Worm (Caenorhabditis elegans) whole organism, midembryonic: ENCODE results near the gene znf-593.

Source experiments
- T22C8.4 ChIP-seq: fragments of 200-800 bp; sonication (Bioruptor generic); IDR thresholded peaks from 2 replicates; pipeline ENCODE4 v1.3.6; 2022; ENCODE audit warnings: missing genetic modification characterization, missing compliant biosample characterization
- flt-1 ChIP-seq: fragments of 200-800 bp; sonication (Bioruptor generic); IDR thresholded peaks from 2 replicates; pipeline ENCODE4 v1.3.6; 2022; ENCODE audit warnings: missing genetic modification characterization, missing compliant biosample characterization
- klf-2 ChIP-seq: fragments of 200-800 bp; sonication (Bioruptor generic); conservative IDR thresholded peaks from 2 replicates; pipeline ENCODE4 v1.3.6; 2022; ENCODE audit warnings: missing genetic modification reagents, missing genetic modification characterization, missing compliant biosample characterization
- med-1 ChIP-seq: sonication (generic microtip); optimal IDR thresholded peaks from 2 replicates; lab custom pipeline; 2017; ENCODE audit warnings: missing genetic modification characterization, mild to moderate bottlenecking, missing compliant biosample characterization, antibody characterized with exemption, missing genetic modification reagents; ENCODE audit not compliant: insufficient read depth
- ref-1 ChIP-seq: fragments of 200-800 bp; sonication (Bioruptor generic); conservative IDR thresholded peaks from 2 replicates; pipeline ENCODE4 v1.3.6; 2022; ENCODE audit warnings: missing genetic modification reagents, missing genetic modification characterization, missing compliant biosample characterization
- tab-1 ChIP-seq: fragments of 200-800 bp; sonication (Bioruptor generic); IDR thresholded peaks from 2 replicates; pipeline ENCODE4 v1.3.6; 2022; ENCODE audit warnings: missing genetic modification characterization, missing compliant biosample characterization
- ztf-23 ChIP-seq: fragments of 200-800 bp; sonication (Bioruptor generic); IDR thresholded peaks from 2 replicates; pipeline ENCODE4 v1.3.6; 2022; ENCODE audit warnings: missing genetic modification reagents, missing genetic modification characterization, missing compliant biosample characterization
- ztf-29 ChIP-seq: fragments of 200-800 bp; sonication (Bioruptor generic); IDR thresholded peaks from 2 replicates; pipeline ENCODE4 v1.3.6; 2022; ENCODE audit warnings: missing genetic modification reagents, missing genetic modification characterization, missing compliant biosample characterization

DNA sequence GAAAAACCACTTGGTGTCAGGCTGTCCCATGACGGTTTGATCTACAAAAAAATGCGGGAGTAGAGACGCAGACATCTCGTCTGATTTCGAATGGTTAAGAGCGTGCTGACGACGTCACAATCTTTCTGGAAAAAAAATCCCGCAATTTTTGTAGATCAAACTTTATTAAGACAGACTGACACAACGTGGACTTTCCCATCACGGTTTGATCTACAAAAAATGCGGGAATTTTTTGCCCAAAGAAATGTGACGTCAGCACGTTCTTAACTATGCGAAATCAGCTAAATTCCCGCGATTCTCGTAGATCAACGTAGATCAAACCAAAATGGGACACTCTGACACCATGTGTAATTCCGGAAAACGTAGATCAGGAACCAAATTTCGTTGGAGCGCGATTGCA, 20.0 kb upstream of the znf-593 start:
- TF ChIP-seq ztf-29: no peak
- TF ChIP-seq med-1: no peak
- TF ChIP-seq flt-1 (GFP tag; lab: Robert Waterston, UW): no peak
- TF ChIP-seq klf-2 (GFP tag; lab: Robert Waterston, UW): no peak
- no peak for TF ChIP-seq T22C8.4 (GFP tag; lab: Robert Waterston, UW)
- no peak for TF ChIP-seq tab-1 (GFP tag; lab: Robert Waterston, UW)
- no peak for TF ChIP-seq ztf-23
- TF ChIP-seq ref-1 (GFP tag; lab: Robert Waterston, UW): no peak
